Worm (Caenorhabditis elegans): ENCODE data around the gene pdhk-2.

The pdhk-2 gene

ce11 chrIII:8773375-8773774 is 32.2 kb upstream of the pdhk-2 start:
- no peak for TF ChIP-seq ets-4 (tag; optimal IDR thresholded peaks at IDR 0.05)
- TF ChIP-seq sdc-2 (tag; optimal IDR thresholded peaks at IDR 0.05) = no peak
- TF ChIP-seq ceh-30 (tag; optimal IDR thresholded peaks at IDR 0.05) = no peak
- no peak for TF ChIP-seq Y22D7AL.16 (tag; optimal IDR thresholded peaks at IDR 0.05)
- TF ChIP-seq hlh-6 (tag; optimal IDR thresholded peaks at IDR 0.05) = no peak
- no peak for TF ChIP-seq ceh-14 (tag; optimal IDR thresholded peaks at IDR 0.05)
- no peak for TF ChIP-seq F13H6.1 (tag; optimal IDR thresholded peaks at IDR 0.05)
- TF ChIP-seq ttx-3 (tag; optimal IDR thresholded peaks at IDR 0.05) = no peak
- TF ChIP-seq ref-2 (tag; optimal IDR thresholded peaks at IDR 0.05) = no peak
- TF ChIP-seq hlh-8 (tag; optimal IDR thresholded peaks at IDR 0.05) = no peak
- no peak for TF ChIP-seq mec-3 (tag; optimal IDR thresholded peaks at IDR 0.05; ENCODE audit: borderline replicate concordance)
- no peak for TF ChIP-seq ceh-34 (tag; optimal IDR thresholded peaks at IDR 0.05)
- no peak for TF ChIP-seq unc-3 (GFP tag; conservative IDR thresholded peaks at IDR 0.05)
- TF ChIP-seq unc-3 (tag; optimal IDR thresholded peaks at IDR 0.05) = no peak
- TF ChIP-seq nfya-1 (tag; optimal IDR thresholded peaks at IDR 0.05) = no peak
- TF ChIP-seq nhr-11 (tag; optimal IDR thresholded peaks at IDR 0.05) = no peak
- TF ChIP-seq hlh-13 (GFP tag; optimal IDR thresholded peaks at IDR 0.05) = no peak
- no peak for TF ChIP-seq lin-11 (tag; optimal IDR thresholded peaks at IDR 0.05)
- no peak for TF ChIP-seq lim-6 (tag; optimal IDR thresholded peaks at IDR 0.05)
- TF ChIP-seq tbx-2 (tag; optimal IDR thresholded peaks at IDR 0.05) = no peak
- no peak for TF ChIP-seq ceh-48 (tag; optimal IDR thresholded peaks at IDR 0.05)

ce11 chrIII:8772428-8773027 is 31.3 kb upstream of the pdhk-2 start:
- TF ChIP-seq pag-3 (tag; optimal IDR thresholded peaks at IDR 0.05; ENCODE audit: borderline replicate concordance) (no peak), ceh-45 (GFP tag; IDR thresholded peaks at IDR 0.05) (no peak), C08G9.2 (tag; optimal IDR thresholded peaks at IDR 0.05) (no peak), rnt-1 (tag; optimal IDR thresholded peaks at IDR 0.05) (no peak), ceh-34 (tag; optimal IDR thresholded peaks at IDR 0.05) (no peak), K02D7.2 (tag; optimal IDR thresholded peaks at IDR 0.05) (no peak), dmd-4 (tag; optimal IDR thresholded peaks at IDR 0.05; ENCODE audit: borderline replicate concordance) (no peak), T23F11.4 (GFP tag; optimal IDR thresholded peaks at IDR 0.05) (no peak), ceh-48 (tag; optimal IDR thresholded peaks at IDR 0.05) (no peak), elt-4 (tag; optimal IDR thresholded peaks at IDR 0.05) (no peak), pha-2 (tag; optimal IDR thresholded peaks at IDR 0.05) (no peak), pqm-1 (tag; optimal IDR thresholded peaks at IDR 0.05) (no peak)

ce11 chrIII:8771851-8772250 is 30.6 kb upstream of the pdhk-2 start, which contains the start of gene K02D10.3:
K02D10.3 (minus strand) TSS chrIII:8771951.
- no peak for TF ChIP-seq ceh-48 (tag; optimal IDR thresholded peaks at IDR 0.05)
- no peak for TF ChIP-seq sdc-2 (tag; optimal IDR thresholded peaks at IDR 0.05)
- no peak for TF ChIP-seq nhr-232 (tag; optimal IDR thresholded peaks at IDR 0.05)
- TF ChIP-seq dve-1 (tag; optimal IDR thresholded peaks at IDR 0.05) = no peak
- TF ChIP-seq ttx-3 (tag; optimal IDR thresholded peaks at IDR 0.05) = no peak
- no peak for TF ChIP-seq rnt-1 (tag; optimal IDR thresholded peaks at IDR 0.05)
- TF ChIP-seq syd-9 (tag; optimal IDR thresholded peaks at IDR 0.05) = no peak
- no peak for TF ChIP-seq ceh-45 (GFP tag; IDR thresholded peaks at IDR 0.05)
- TF ChIP-seq ets-4 (tag; optimal IDR thresholded peaks at IDR 0.05) = no peak
- no peak for TF ChIP-seq sox-4 (tag; optimal IDR thresholded peaks at IDR 0.05)
- no peak for TF ChIP-seq pat-9 (tag; optimal IDR thresholded peaks at IDR 0.05)
- no peak for TF ChIP-seq nhr-11 (tag; optimal IDR thresholded peaks at IDR 0.05)
- TF ChIP-seq T23F11.4 (GFP tag; optimal IDR thresholded peaks at IDR 0.05) = no peak
- TF ChIP-seq ceh-2 (tag; optimal IDR thresholded peaks at IDR 0.05) = no peak
- no peak for TF ChIP-seq dmd-4 (tag; optimal IDR thresholded peaks at IDR 0.05; ENCODE audit: borderline replicate concordance)
- no peak for TF ChIP-seq elt-4 (tag; optimal IDR thresholded peaks at IDR 0.05)
- no peak for TF ChIP-seq fax-1 (tag; optimal IDR thresholded peaks at IDR 0.05)
- TF ChIP-seq C08G9.2 (tag; optimal IDR thresholded peaks at IDR 0.05) = no peak
- TF ChIP-seq ztf-16 (tag; optimal IDR thresholded peaks at IDR 0.05) = no peak

Data from whole organism, late embryonic.